Worm (Caenorhabditis elegans) whole organism, L2 larva: Measurements from ENCODE around the gene igeg-1.

Source experiments
- C34F6.9 ChIP-seq: fragments of 150-350 bp; optimal IDR thresholded peaks from 2 replicates; lab custom pipeline; 2014; ENCODE audit warnings: missing biosample characterization, missing genetic modification characterization
- ZK546.5 ChIP-seq: sonication (generic microtip); optimal IDR thresholded peaks from 2 replicates; lab custom pipeline; 2017; ENCODE audit warnings: missing biosample characterization, missing genetic modification characterization
- aly-2 ChIP-seq: fragments of 150-350 bp; optimal IDR thresholded peaks from 2 replicates; lab custom pipeline; 2014; ENCODE audit warnings: missing biosample characterization, missing genetic modification characterization
- ceh-16 ChIP-seq: fragments of 150-350 bp; optimal IDR thresholded peaks from 2 replicates; lab custom pipeline; 2014; ENCODE audit warnings: missing biosample characterization, missing genetic modification characterization
- fos-1 ChIP-seq: fragments of 150-350 bp; optimal IDR thresholded peaks from 2 replicates; lab custom pipeline; 2014; ENCODE audit warnings: missing biosample characterization, missing genetic modification characterization
- lin-39 ChIP-seq: fragments of 150-350 bp; optimal IDR thresholded peaks from 2 replicates; lab custom pipeline; 2014; ENCODE audit warnings: missing biosample characterization, missing genetic modification reagents, missing genetic modification characterization
- mab-5 ChIP-seq: fragments of 150-350 bp; optimal IDR thresholded peaks from 2 replicates; lab custom pipeline; 2014; ENCODE audit warnings: missing biosample characterization, missing genetic modification characterization
- mdl-1 ChIP-seq, 2 experiments: fragments of 150-350 bp in 1 of 2; sonication (generic microtip) in 1 of 2; optimal IDR thresholded peaks; 2 replicates each; lab custom pipeline; 2017; ENCODE audit warnings: missing biosample characterization in 2 of 2, missing genetic modification characterization in 2 of 2
- nhr-11 ChIP-seq: fragments of 150-350 bp; optimal IDR thresholded peaks from 2 replicates; lab custom pipeline; 2014; ENCODE audit warnings: missing biosample characterization, missing genetic modification characterization
- nhr-237 ChIP-seq: fragments of 150-350 bp; optimal IDR thresholded peaks from 2 replicates; lab custom pipeline; 2014; ENCODE audit warnings: missing biosample characterization, missing genetic modification characterization
- skn-1 ChIP-seq: sonication (generic microtip); optimal IDR thresholded peaks from 2 replicates; lab custom pipeline; 2017; ENCODE audit warnings: missing biosample characterization, missing genetic modification characterization
- unc-39 ChIP-seq: fragments of 150-350 bp; optimal IDR thresholded peaks from 2 replicates; lab custom pipeline; 2014; ENCODE audit warnings: missing biosample characterization, missing genetic modification characterization
- ztf-11 ChIP-seq: sonication (generic microtip); optimal IDR thresholded peaks from 2 replicates; lab custom pipeline; 2017; ENCODE audit warnings: missing biosample characterization, missing genetic modification characterization

DNA sequence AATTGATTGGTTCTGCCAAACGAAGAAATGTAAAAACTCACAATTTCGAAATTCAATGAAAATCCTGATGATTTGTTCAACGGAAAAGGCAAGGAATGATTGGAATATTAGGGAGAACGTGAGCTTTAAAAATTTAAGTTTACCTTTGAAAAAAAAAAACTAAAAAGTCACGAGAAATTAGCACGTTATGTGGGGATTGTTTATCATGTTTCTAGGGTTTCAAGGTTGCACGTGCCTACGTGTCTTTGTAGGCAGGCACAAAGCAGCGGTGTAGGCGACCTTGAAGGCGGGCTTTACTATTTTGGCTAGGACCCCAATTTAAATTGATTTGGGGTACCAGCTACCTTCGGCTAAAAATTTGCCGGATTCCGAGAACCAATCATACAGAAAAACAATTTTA lies 4.9 kb downstream of the igeg-1 start, which contains the start of gene F28E10.4:
- TF ChIP-seq skn-1 (tag; lab: Kevin White, UChicago) (no peak), mdl-1 (tag; optimal IDR thresholded peaks at IDR 0.05; lab: Kevin White, UChicago) (no peak), ZK546.5 (tag; lab: Kevin White, UChicago) (no peak), C34F6.9 (no peak), unc-39 (tag; lab: Kevin White, UChicago) (no peak), fos-1 (tag; lab: Kevin White, UChicago) (no peak), lin-39 (tag; lab: Kevin White, UChicago) (no peak), aly-2 (tag; lab: Kevin White, UChicago) (no peak), ztf-11 (tag; lab: Kevin White, UChicago) (no peak), nhr-237 (tag; lab: Kevin White, UChicago) (no peak), mab-5 (tag; lab: Kevin White, UChicago) (no peak), nhr-11 (tag; lab: Kevin White, UChicago) (no peak), ceh-16 (tag; lab: Kevin White, UChicago) (no peak)
